Worm (Caenorhabditis elegans): ENCODE results near the gene ocr-2.

DNA sequence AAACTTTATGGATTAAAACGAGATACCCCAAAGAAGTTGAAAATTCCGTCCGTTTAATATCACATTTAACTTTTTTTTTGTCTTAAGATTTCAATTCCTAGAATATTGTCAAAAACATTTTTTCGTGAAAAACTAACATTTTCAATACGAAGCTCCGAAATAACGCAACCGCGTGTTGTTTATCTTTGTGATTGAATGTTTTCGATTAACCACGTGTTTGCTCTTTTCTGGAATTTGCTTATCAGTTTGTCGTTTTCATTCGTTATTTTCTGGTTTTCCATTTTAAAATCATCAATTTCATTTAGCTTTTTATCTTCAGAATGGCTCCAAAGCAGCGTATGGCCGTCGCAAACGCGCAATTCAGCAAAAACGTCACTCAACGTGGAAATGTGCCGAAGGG, 5.5 kb upstream of the ocr-2 start, which contains the start of gene serp-1.2:
- TF ChIP-seq him-1 (tag; optimal IDR thresholded peaks at IDR 0.05) (no peak), dao-5 (tag; optimal IDR thresholded peaks at IDR 0.05) (no peak), W03F9.2 (tag; optimal IDR thresholded peaks at IDR 0.05) (no peak)

All from whole organism, L4/young adult.